Worm (Caenorhabditis elegans): ENCODE data around the gene R08C7.5.

- no peak for TF ChIP-seq nhr-28 (tag; optimal IDR thresholded peaks at IDR 0.05)
- TF ChIP-seq mls-2 (tag; optimal IDR thresholded peaks at IDR 0.05) = no peak
- TF ChIP-seq mep-1 (tag; optimal IDR thresholded peaks at IDR 0.05) = no peak
- no peak for TF ChIP-seq lin-32 (GFP tag; optimal IDR thresholded peaks at IDR 0.05)
These were observed 33.1 kb downstream of the R08C7.5 start, which contains the start of gene M01H9.2 for ce11 chrIV:4463132-4463531.

All from whole organism, mixed stage, embryonic.